Fruit fly (Drosophila melanogaster): ENCODE measurements around the gene Best4.

DNA sequence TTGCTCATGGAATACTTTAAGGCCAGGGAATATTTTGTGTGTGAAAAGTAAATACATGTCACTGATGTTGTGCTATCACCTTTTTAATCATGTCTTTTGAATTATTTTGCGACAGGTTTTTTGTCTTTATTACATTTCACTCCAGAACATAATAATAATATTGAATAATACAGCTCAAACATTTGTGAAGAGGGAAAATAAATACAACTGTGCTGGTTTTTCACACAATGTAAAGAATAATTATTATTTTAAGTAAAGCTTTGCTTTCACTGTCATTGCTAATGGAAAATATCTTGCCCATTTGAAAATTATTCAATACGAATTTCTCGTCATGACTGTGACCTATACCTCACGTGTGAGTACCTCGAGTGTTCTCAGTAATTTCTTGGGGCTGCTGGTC, at the start of gene Best4:
- TF ChIP-seq CG17806 (tag; optimal IDR thresholded peaks at IDR 0.05): no peak
- TF ChIP-seq CG8301 (tag; optimal IDR thresholded peaks at IDR 0.05): no peak
- no peak for TF ChIP-seq CG13204 (GFP tag; optimal IDR thresholded peaks at IDR 0.05)
- no peak for TF ChIP-seq Snoo (tag; optimal IDR thresholded peaks at IDR 0.05)
- no peak for TF ChIP-seq Ets98B (GFP tag; IDR thresholded peaks at IDR 0.05)
- TF ChIP-seq fd96Ca (GFP tag; IDR thresholded peaks at IDR 0.05): no peak
- no peak for TF ChIP-seq gl (tag; optimal IDR thresholded peaks at IDR 0.05)
- no peak for TF ChIP-seq CG32121 (GFP tag; IDR thresholded peaks at IDR 0.05)
- TF ChIP-seq Pif1A (GFP tag; optimal IDR thresholded peaks at IDR 0.05): no peak
- no peak for TF ChIP-seq CG15710 (tag; optimal IDR thresholded peaks at IDR 0.05)
- no peak for TF ChIP-seq EcR (GFP tag; optimal IDR thresholded peaks at IDR 0.05)
- no peak for TF ChIP-seq D1 (tag; optimal IDR thresholded peaks at IDR 0.05)
- TF ChIP-seq CG34367 (tag; optimal IDR thresholded peaks at IDR 0.05): no peak
- no peak for TF ChIP-seq CG14655 (GFP tag; optimal IDR thresholded peaks at IDR 0.05)
